Worm (Caenorhabditis elegans) whole organism, late embryonic: Measurements from ENCODE around the gene hlh-15.

Experiments used
- fkh-6 ChIP-seq: sonication (generic microtip); optimal IDR thresholded peaks from 2 replicates; lab custom pipeline; 2016; ENCODE audit warnings: missing genetic modification characterization, missing compliant biosample characterization
- pha-4 ChIP-seq: fragments of 150-350 bp; optimal IDR thresholded peaks from 2 replicates; lab custom pipeline; 2018; ENCODE audit warnings: missing biosample characterization, missing genetic modification reagents, missing genetic modification characterization
- pqm-1 ChIP-seq: sonication (generic microtip); optimal IDR thresholded peaks from 2 replicates; lab custom pipeline; 2016; ENCODE audit warnings: missing genetic modification characterization, missing compliant biosample characterization
- syd-9 ChIP-seq: sonication (generic microtip); optimal IDR thresholded peaks from 2 replicates; lab custom pipeline; 2016; ENCODE audit warnings: mild to moderate bottlenecking, missing genetic modification characterization, moderate library complexity, missing compliant biosample characterization

DNA sequence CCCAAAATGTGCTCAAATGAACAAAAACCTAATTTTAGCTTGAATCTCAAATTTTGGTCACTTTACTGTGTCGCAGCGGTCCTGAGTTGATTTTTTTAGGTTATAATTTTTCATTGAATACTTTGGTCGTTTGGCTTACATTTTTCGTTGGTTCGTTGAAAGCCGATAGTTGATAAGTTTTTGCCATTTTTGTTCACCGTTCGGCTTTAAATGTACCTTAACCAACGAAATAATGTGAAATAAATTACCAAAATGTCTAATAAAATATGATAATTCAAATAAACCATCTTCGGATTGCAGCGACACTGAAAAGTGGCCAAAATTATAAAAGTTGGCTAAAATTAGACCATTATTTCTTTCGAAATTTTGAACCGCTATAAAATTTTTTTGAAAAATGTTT, 17.1 kb upstream of the hlh-15 start:
- TF ChIP-seq fkh-6 (tag; lab: Kevin White, UChicago) (no peak), syd-9 (tag; lab: Kevin White, UChicago) (no peak), pha-4 (tag; lab: Kevin White, UChicago) (no peak), pqm-1 (no peak)
